Fruit fly (Drosophila melanogaster) Kc167 (cell line): ENCODE measurements around the gene CG2818.

Source experiments
- Myc ChIP-seq: fragments of >200 bp; optimal IDR thresholded peaks from 2 replicates; lab custom pipeline; 2017; ENCODE audit warnings: missing external identifiers
- Sin3A ChIP-seq: fragments of >200 bp; optimal IDR thresholded peaks from 2 replicates; lab custom pipeline; 2018; ENCODE audit warnings: missing external identifiers
- h ChIP-seq: fragments of >200 bp; optimal IDR thresholded peaks from 3 replicates; lab custom pipeline; 2018; ENCODE audit warnings: missing external identifiers
- insv ChIP-seq: fragments of >200 bp; optimal IDR thresholded peaks from 3 replicates; lab custom pipeline; 2018; ENCODE audit warnings: missing external identifiers
- psq ChIP-seq: fragments of >200 bp; optimal IDR thresholded peaks from 2 replicates; lab custom pipeline; 2017; ENCODE audit warnings: missing external identifiers
- ttk ChIP-seq: sonication (Bioruptor generic); optimal IDR thresholded peaks from 2 replicates; lab custom pipeline; 2017; ENCODE audit warnings: missing external identifiers

The CG2818 gene

dm6 chr2L:3748691-3749090, 35.5 kb downstream of the CG2818 start:
- TF ChIP-seq insv (lab: Kevin White, UChicago): no peak
- TF ChIP-seq Myc: no peak
- no peak for TF ChIP-seq h (lab: Kevin White, UChicago)
- TF ChIP-seq Sin3A (lab: Kevin White, UChicago): no peak
- TF ChIP-seq psq (lab: Kevin White, UChicago): no peak
- no peak for TF ChIP-seq ttk

dm6 chr2L:3754835-3755547, 41.8 kb downstream of the CG2818 start:
- no peak for TF ChIP-seq insv (lab: Kevin White, UChicago)
- TF ChIP-seq psq (lab: Kevin White, UChicago): no peak
- TF ChIP-seq Myc: no peak
- no peak for TF ChIP-seq h (lab: Kevin White, UChicago)
- no peak for TF ChIP-seq Sin3A (lab: Kevin White, UChicago)
- no peak for TF ChIP-seq ttk

DNA sequence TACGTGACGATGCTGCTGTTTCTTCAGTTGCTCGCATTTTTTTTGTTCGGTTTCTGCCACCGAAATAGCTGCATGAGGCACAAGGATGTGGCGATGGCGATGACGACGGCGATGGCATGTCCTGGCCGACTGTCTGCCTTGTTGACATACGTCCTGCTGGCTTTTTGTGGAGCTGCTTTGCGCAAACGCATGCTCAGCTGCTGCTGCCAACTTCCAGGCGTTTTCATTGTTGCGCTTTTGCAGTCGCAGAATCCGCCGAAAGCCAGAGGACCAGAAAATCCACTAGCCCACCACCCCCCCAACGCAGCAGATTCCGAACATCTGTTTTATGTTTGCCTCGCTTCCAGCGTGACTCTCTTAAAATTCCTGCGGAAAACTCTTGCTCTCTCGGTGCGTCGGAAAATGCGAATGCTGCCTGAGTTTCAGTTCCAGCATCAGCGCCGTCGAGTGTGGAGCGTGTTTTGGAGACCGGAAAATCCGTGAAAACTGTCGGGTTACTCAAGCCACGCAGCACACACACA, 43.7 kb downstream of the CG2818 start, which contains the start of gene CG43707:
CG43707 (plus strand) TSS at position 426 of the 521 bp plus-strand sequence.
- TF ChIP-seq h (lab: Kevin White, UChicago) (no peak), psq (lab: Kevin White, UChicago) (no peak), ttk (no peak), insv (lab: Kevin White, UChicago) (no peak), Sin3A (lab: Kevin White, UChicago) (no peak), Myc (no peak)

dm6 chr2L:3765194-3765593, 52.0 kb downstream of the CG2818 start, which contains the start of gene CG43703:
TSS of gene CG43703 (plus strand) at chr2L:3765494.
- TF ChIP-seq Sin3A (lab: Kevin White, UChicago) (no peak), psq (lab: Kevin White, UChicago) (no peak), ttk (no peak), h (lab: Kevin White, UChicago) (no peak), Myc (no peak), insv (lab: Kevin White, UChicago) (no peak)
